Worm (Caenorhabditis elegans): ENCODE data around the gene cope-1.

ce11 chrIII:13434404-13434803 lies 8.3 kb downstream of the cope-1 start, which contains the start of gene F45G2.7:
- TF ChIP-seq pha-4 (tag; optimal IDR thresholded peaks at IDR 0.05): no peak
- TF ChIP-seq elt-2 (tag; optimal IDR thresholded peaks at IDR 0.05): no peak
- no peak for TF ChIP-seq ama-1 (optimal IDR thresholded peaks at IDR 0.05)
- no peak for TF ChIP-seq sdc-2 (tag; optimal IDR thresholded peaks at IDR 0.05)
- TF ChIP-seq nhr-11 (tag; optimal IDR thresholded peaks at IDR 0.05): no peak
- TF ChIP-seq madf-2 (tag; optimal IDR thresholded peaks at IDR 0.05): no peak
- TF ChIP-seq npax-4 (tag; optimal IDR thresholded peaks at IDR 0.05): no peak
- no peak for TF ChIP-seq sox-4 (tag; optimal IDR thresholded peaks at IDR 0.05)

All from whole organism, late embryonic.